Worm (Caenorhabditis elegans): ENCODE measurements around the gene ragc-1.

- TF ChIP-seq sea-1 (GFP tag; conservative IDR thresholded peaks at IDR 0.05) (no peak), hmg-4 (GFP tag; optimal IDR thresholded peaks at IDR 0.05) (no peak), flt-1 (GFP tag; IDR thresholded peaks at IDR 0.05) (no peak), ceh-13 (GFP tag; optimal IDR thresholded peaks at IDR 0.05) (no peak), scrt-1 (GFP tag; IDR thresholded peaks at IDR 0.05) (no peak), ama-1 (optimal IDR thresholded peaks at IDR 0.05) (no peak)
Measured at ce11 chrIV:11569795-11570194, 34.9 kb downstream of the ragc-1 start.
